Worm (Caenorhabditis elegans): ENCODE measurements around the gene K02E11.10.
"Not testable (repeated sequence)": the region's sequence is repeated elsewhere in the genome, so short reads cannot be mapped to it uniquely, and the experiment has no call there.

K02E11.10 gene

ce11 chrV:14240694-14241201, at the start of gene K02E11.10:
Gene K02E11.10, minus strand, starts transcription at chrV:14241151.
- TF ChIP-seq scrt-1 (GFP tag; IDR thresholded peaks at IDR 0.05) = no peak
- no peak for TF ChIP-seq ceh-13 (GFP tag; optimal IDR thresholded peaks at IDR 0.05)
- TF ChIP-seq tra-4 (tag; optimal IDR thresholded peaks at IDR 0.05) = no peak
- TF ChIP-seq F13C5.2 (tag; optimal IDR thresholded peaks at IDR 0.05) = no peak
- TF ChIP-seq aly-1 (tag; optimal IDR thresholded peaks at IDR 0.05) = no peak
- TF ChIP-seq sea-1 (GFP tag; conservative IDR thresholded peaks at IDR 0.05) = no peak
- TF ChIP-seq hnd-1 (tag; optimal IDR thresholded peaks at IDR 0.05) = no peak
- no peak for TF ChIP-seq ceh-36 (tag; optimal IDR thresholded peaks at IDR 0.05)
- no peak for TF ChIP-seq ama-1 (optimal IDR thresholded peaks at IDR 0.05)
- no peak for TF ChIP-seq tbx-11 (GFP tag; IDR thresholded peaks at IDR 0.05)
- TF ChIP-seq B0310.2 (tag; optimal IDR thresholded peaks at IDR 0.05) = no peak
- TF ChIP-seq tbx-37 (GFP tag; conservative IDR thresholded peaks at IDR 0.05) = no peak
- TF ChIP-seq ets-7 (tag; optimal IDR thresholded peaks at IDR 0.05) = no peak
- no peak for TF ChIP-seq pes-1 (GFP tag; IDR thresholded peaks at IDR 0.05)

ce11 chrV:14290636-14291035, 49.7 kb upstream of the K02E11.10 start, which contains the start of gene F14D7.18:
Gene F14D7.18, minus strand, starts transcription at chrV:14290736.
- TF ChIP-seq ama-1 (optimal IDR thresholded peaks at IDR 0.05) (no peak), ceh-13 (GFP tag; optimal IDR thresholded peaks at IDR 0.05) (no peak), hnd-1 (tag; optimal IDR thresholded peaks at IDR 0.05) (no peak), pes-1 (GFP tag; IDR thresholded peaks at IDR 0.05) (no peak), B0310.2 (tag; optimal IDR thresholded peaks at IDR 0.05) (no peak), tbx-37 (GFP tag; conservative IDR thresholded peaks at IDR 0.05) (no peak), hmbx-1 (tag; optimal IDR thresholded peaks at IDR 0.05) (no peak)

- TF ChIP-seq B0310.2 (tag; optimal IDR thresholded peaks at IDR 0.05) (no peak), hmbx-1 (tag; optimal IDR thresholded peaks at IDR 0.05) (no peak), tra-4 (tag; optimal IDR thresholded peaks at IDR 0.05) (no peak), scrt-1 (GFP tag; IDR thresholded peaks at IDR 0.05) (no peak), pes-1 (GFP tag; IDR thresholded peaks at IDR 0.05) (no peak), sea-1 (GFP tag; conservative IDR thresholded peaks at IDR 0.05) (no peak), F13C5.2 (tag; optimal IDR thresholded peaks at IDR 0.05) (no peak), flt-1 (GFP tag; IDR thresholded peaks at IDR 0.05) (no peak), tbx-37 (GFP tag; conservative IDR thresholded peaks at IDR 0.05) (no peak), hmg-4 (GFP tag; optimal IDR thresholded peaks at IDR 0.05) (no peak), ets-7 (tag; optimal IDR thresholded peaks at IDR 0.05) (no peak), hnd-1 (tag; optimal IDR thresholded peaks at IDR 0.05) (no peak), tbx-11 (GFP tag; IDR thresholded peaks at IDR 0.05) (no peak)
These were observed 48.4 kb upstream of the K02E11.10 start, which contains the start of gene F14D7.1 for ce11 chrV:14289363-14289762. Gene F14D7.1, minus strand, starts transcription at chrV:14289463.

- TF ChIP-seq pes-1 (GFP tag; IDR thresholded peaks at IDR 0.05) = no peak
These were observed 44.9 kb upstream of the K02E11.10 start, which contains the start of gene F40G12.11 for ce11 chrV:14285803-14286202. Gene F40G12.11, plus strand, starts transcription at chrV:14286171.

ce11 chrV:14283241-14283640, 42.3 kb upstream of the K02E11.10 start, which contains the start of gene F40G12.10:
Gene F40G12.10, plus strand, starts transcription at chrV:14283541.
- TF ChIP-seq hnd-1 (tag; optimal IDR thresholded peaks at IDR 0.05) (no peak), ama-1 (optimal IDR thresholded peaks at IDR 0.05) (no peak), tbx-11 (GFP tag; IDR thresholded peaks at IDR 0.05) (no peak), ets-7 (tag; optimal IDR thresholded peaks at IDR 0.05) (no peak), sea-1 (GFP tag; conservative IDR thresholded peaks at IDR 0.05) (no peak)

- TF ChIP-seq ceh-13 (GFP tag; optimal IDR thresholded peaks at IDR 0.05) (no peak), tbx-11 (GFP tag; IDR thresholded peaks at IDR 0.05) (no peak), flt-1 (GFP tag; IDR thresholded peaks at IDR 0.05) (no peak), tbx-37 (GFP tag; conservative IDR thresholded peaks at IDR 0.05) (no peak), hmbx-1 (tag; optimal IDR thresholded peaks at IDR 0.05) (no peak), ama-1 (optimal IDR thresholded peaks at IDR 0.05) (no peak), tra-4 (tag; optimal IDR thresholded peaks at IDR 0.05) (no peak), scrt-1 (GFP tag; IDR thresholded peaks at IDR 0.05) (no peak), B0310.2 (tag; optimal IDR thresholded peaks at IDR 0.05) (no peak), ceh-36 (tag; optimal IDR thresholded peaks at IDR 0.05) (no peak), ets-7 (tag; optimal IDR thresholded peaks at IDR 0.05) (no peak), hnd-1 (tag; optimal IDR thresholded peaks at IDR 0.05) (no peak), F13C5.2 (tag; optimal IDR thresholded peaks at IDR 0.05) (no peak), hmg-4 (GFP tag; optimal IDR thresholded peaks at IDR 0.05) (no peak), sea-1 (GFP tag; conservative IDR thresholded peaks at IDR 0.05) (no peak)
These were observed 41.3 kb upstream of the K02E11.10 start, which contains the start of the genes srt-74 and F40G12.9 for ce11 chrV:14282222-14282709. Gene srt-74, minus strand, starts transcription at chrV:14282322. Gene F40G12.9, plus strand, starts transcription at chrV:14282659.

ce11 chrV:14279777-14280176, 38.8 kb upstream of the K02E11.10 start, which contains the start of gene srt-33:
Gene srt-33, minus strand, starts transcription at chrV:14279877.
- TF ChIP-seq ceh-13 (GFP tag; optimal IDR thresholded peaks at IDR 0.05) (no peak), F13C5.2 (tag; optimal IDR thresholded peaks at IDR 0.05) (no peak), ceh-36 (tag; optimal IDR thresholded peaks at IDR 0.05) (no peak), ama-1 (optimal IDR thresholded peaks at IDR 0.05) (no peak), B0310.2 (tag; optimal IDR thresholded peaks at IDR 0.05) (no peak)

- not testable (repeated sequence) for TF ChIP-seq scrt-1 (GFP tag; IDR thresholded peaks at IDR 0.05); hnd-1 (tag; optimal IDR thresholded peaks at IDR 0.05); flt-1 (GFP tag; IDR thresholded peaks at IDR 0.05)
These were observed 33.3 kb upstream of the K02E11.10 start, which contains the start of gene F40G12.7 for ce11 chrV:14274268-14274667. Gene F40G12.7, plus strand, starts transcription at chrV:14274568.
